Worm (Caenorhabditis elegans) whole organism, L3 larva: Measurements from ENCODE around the gene ent-3.

Experiments used
- R02D3.7 ChIP-seq: fragments of 150-350 bp; optimal IDR thresholded peaks from 2 replicates; lab custom pipeline; 2014; ENCODE audit warnings: missing biosample characterization, missing genetic modification characterization
- ama-1 ChIP-seq: fragments of 150-350 bp; optimal IDR thresholded peaks from 2 replicates; lab custom pipeline; 2018
- ceh-16 ChIP-seq: sonication (generic microtip); optimal IDR thresholded peaks from 2 replicates; lab custom pipeline; 2017; ENCODE audit warnings: missing biosample characterization, missing genetic modification characterization
- ceh-28 ChIP-seq: fragments of 150-350 bp; optimal IDR thresholded peaks from 2 replicates; lab custom pipeline; 2014; ENCODE audit warnings: missing biosample characterization, missing genetic modification reagents, missing genetic modification characterization
- ceh-82 ChIP-seq: fragments of 150-350 bp; optimal IDR thresholded peaks from 2 replicates; lab custom pipeline; 2014; ENCODE audit warnings: missing biosample characterization, missing genetic modification characterization
- ceh-9 ChIP-seq: sonication (generic microtip); optimal IDR thresholded peaks from 2 replicates; lab custom pipeline; 2018; ENCODE audit warnings: missing biosample characterization, missing genetic modification characterization
- egl-27 ChIP-seq: sonication (generic microtip); optimal IDR thresholded peaks from 4 replicates; lab custom pipeline; 2017; ENCODE audit warnings: missing biosample characterization, missing genetic modification reagents, missing genetic modification characterization
- egl-5 ChIP-seq: fragments of 150-350 bp; optimal IDR thresholded peaks from 2 replicates; lab custom pipeline; 2017; ENCODE audit warnings: missing biosample characterization, missing genetic modification reagents, missing genetic modification characterization, inconsistent platforms
- elt-2 ChIP-seq: sonication (generic microtip); optimal IDR thresholded peaks from 2 replicates; lab custom pipeline; 2016; ENCODE audit warnings: missing genetic modification reagents, mild to moderate bottlenecking, missing genetic modification characterization, missing compliant biosample characterization
- fkh-10 ChIP-seq: sonication (generic microtip); optimal IDR thresholded peaks from 2 replicates; lab custom pipeline; 2017; ENCODE audit warnings: missing biosample characterization, missing genetic modification reagents, missing genetic modification characterization
- fkh-2 ChIP-seq: fragments of 150-350 bp; optimal IDR thresholded peaks from 2 replicates; lab custom pipeline; 2014; ENCODE audit warnings: missing biosample characterization, missing genetic modification reagents, missing genetic modification characterization
- fos-1 ChIP-seq: fragments of 150-350 bp; optimal IDR thresholded peaks from 2 replicates; lab custom pipeline; 2014; ENCODE audit warnings: missing biosample characterization, missing genetic modification characterization
- hmg-11 ChIP-seq: sonication (generic microtip); optimal IDR thresholded peaks from 2 replicates; lab custom pipeline; 2016; ENCODE audit warnings: missing genetic modification characterization, missing compliant biosample characterization
- jun-1 ChIP-seq: fragments of 150-350 bp; optimal IDR thresholded peaks from 2 replicates; lab custom pipeline; 2014; ENCODE audit warnings: missing biosample characterization, missing genetic modification reagents, missing genetic modification characterization
- lin-15B ChIP-seq: fragments of 150-350 bp; optimal IDR thresholded peaks from 2 replicates; lab custom pipeline; 2014; ENCODE audit warnings: missing biosample characterization, missing genetic modification characterization
- lin-39 ChIP-seq: fragments of 150-350 bp; optimal IDR thresholded peaks from 2 replicates; lab custom pipeline; 2018; ENCODE audit warnings: missing biosample characterization, missing genetic modification reagents, missing genetic modification characterization
- lsy-12 ChIP-seq: sonication (generic microtip); optimal IDR thresholded peaks from 2 replicates; lab custom pipeline; 2016; ENCODE audit warnings: mild to moderate bottlenecking, missing genetic modification characterization, missing compliant biosample characterization
- mdl-1 ChIP-seq: fragments of 150-350 bp; optimal IDR thresholded peaks from 2 replicates; lab custom pipeline; 2014; ENCODE audit warnings: missing biosample characterization, missing genetic modification characterization
- mml-1 ChIP-seq: fragments of 150-350 bp; sonication (generic microtip); optimal IDR thresholded peaks from 3 replicates; lab custom pipeline; 2014; ENCODE audit warnings: missing biosample characterization, missing genetic modification characterization
- nhr-11 ChIP-seq: fragments of 150-350 bp; optimal IDR thresholded peaks from 2 replicates; lab custom pipeline; 2014; ENCODE audit warnings: missing biosample characterization, missing genetic modification characterization
- nhr-12 ChIP-seq: fragments of 150-350 bp; optimal IDR thresholded peaks from 2 replicates; lab custom pipeline; 2014; ENCODE audit warnings: missing biosample characterization, missing genetic modification characterization
- nhr-23 ChIP-seq: fragments of 150-350 bp; optimal IDR thresholded peaks from 2 replicates; lab custom pipeline; 2014; ENCODE audit warnings: missing biosample characterization, missing genetic modification reagents, missing genetic modification characterization
- nhr-237 ChIP-seq: fragments of 150-350 bp; optimal IDR thresholded peaks from 2 replicates; lab custom pipeline; 2014; ENCODE audit warnings: missing biosample characterization, missing genetic modification characterization
- nhr-25 ChIP-seq: sonication (generic microtip); optimal IDR thresholded peaks from 2 replicates; lab custom pipeline; 2017; ENCODE audit warnings: missing biosample characterization, missing genetic modification characterization
- nhr-67 ChIP-seq: fragments of 150-350 bp; optimal IDR thresholded peaks from 2 replicates; lab custom pipeline; 2014; ENCODE audit warnings: missing biosample characterization, missing genetic modification characterization
- nhr-76 ChIP-seq: fragments of 150-350 bp; sonication (generic microtip); optimal IDR thresholded peaks from 5 replicates; lab custom pipeline; 2014; ENCODE audit warnings: missing biosample characterization, missing genetic modification characterization
- nhr-77 ChIP-seq: fragments of 150-350 bp; optimal IDR thresholded peaks from 2 replicates; lab custom pipeline; 2014; ENCODE audit warnings: missing biosample characterization, missing genetic modification characterization
- pqm-1 ChIP-seq: fragments of 150-350 bp; optimal IDR thresholded peaks from 2 replicates; lab custom pipeline; 2017; ENCODE audit warnings: missing biosample characterization, missing genetic modification characterization, inconsistent platforms
- sea-2 ChIP-seq: fragments of 150-350 bp; sonication (generic microtip); optimal IDR thresholded peaks from 4 replicates; lab custom pipeline; 2014; ENCODE audit warnings: missing biosample characterization, missing genetic modification reagents, missing genetic modification characterization
- skn-1 ChIP-seq: fragments of 150-350 bp; optimal IDR thresholded peaks from 2 replicates; lab custom pipeline; 2014; ENCODE audit warnings: missing biosample characterization, missing genetic modification characterization
- tbx-2 ChIP-seq: sonication (generic microtip); optimal IDR thresholded peaks from 2 replicates; lab custom pipeline; 2016; ENCODE audit warnings: mild to moderate bottlenecking, missing genetic modification characterization, missing compliant biosample characterization
- unc-39 ChIP-seq: sonication (generic microtip); optimal IDR thresholded peaks from 4 replicates; lab custom pipeline; 2017; ENCODE audit warnings: missing biosample characterization, missing genetic modification characterization
- unc-62 ChIP-seq: fragments of 150-350 bp; sonication (generic microtip); optimal IDR thresholded peaks from 4 replicates; lab custom pipeline; 2014; ENCODE audit warnings: missing biosample characterization, missing genetic modification reagents, missing genetic modification characterization
- zag-1 ChIP-seq: fragments of 150-350 bp; optimal IDR thresholded peaks from 2 replicates; lab custom pipeline; 2014; ENCODE audit warnings: missing biosample characterization, missing genetic modification characterization
- ztf-11 ChIP-seq: fragments of 150-350 bp; optimal IDR thresholded peaks from 2 replicates; lab custom pipeline; 2014; ENCODE audit warnings: missing biosample characterization, missing genetic modification characterization
- ztf-4 ChIP-seq: fragments of 150-350 bp; optimal IDR thresholded peaks from 2 replicates; lab custom pipeline; 2014; ENCODE audit warnings: missing biosample characterization, missing genetic modification characterization

ent-3 gene

ce11 chrV:14235942-14236341 lies at the start of gene ent-3:
TSS of gene ent-3 (minus strand) at chrV:14236042.
- TF ChIP-seq egl-27 (tag; lab: Kevin White, UChicago) (no peak), ceh-28 (no peak), fkh-2 (tag; lab: Kevin White, UChicago) (no peak), hmg-11 (tag; lab: Kevin White, UChicago) (no peak), lin-15B (tag; lab: Kevin White, UChicago) (no peak), lsy-12 (no peak), unc-39 (no peak), nhr-67 (tag; lab: Kevin White, UChicago) (no peak), nhr-237 (tag; lab: Kevin White, UChicago) (no peak), nhr-23 (no peak), nhr-11 (tag; lab: Kevin White, UChicago) (no peak), ztf-4 (no peak), ama-1 (lab: Kevin White, UChicago) (no peak), unc-62 (GFP tag; lab: Kevin White, UChicago) (no peak), skn-1 (no peak), egl-5 (tag; lab: Kevin White, UChicago) (no peak), fkh-10 (no peak)

ce11 chrV:14283241-14283640 lies 47.4 kb upstream of the ent-3 start, which contains the start of gene F40G12.10:
TSS of gene F40G12.10 (plus strand) at chrV:14283541.
- no peak for TF ChIP-seq elt-2 (tag; lab: Kevin White, UChicago)
- no peak for TF ChIP-seq ama-1 (lab: Kevin White, UChicago)
- TF ChIP-seq nhr-77 (tag; lab: Kevin White, UChicago) = no peak
- no peak for TF ChIP-seq zag-1
- TF ChIP-seq nhr-11 (tag; lab: Kevin White, UChicago) = no peak
- TF ChIP-seq nhr-12 (tag; lab: Kevin White, UChicago) = no peak
- no peak for TF ChIP-seq nhr-67 (tag; lab: Kevin White, UChicago)
- TF ChIP-seq nhr-76 (tag; lab: Kevin White, UChicago) = no peak
- TF ChIP-seq fkh-10 = no peak
- no peak for TF ChIP-seq jun-1 (tag; lab: Kevin White, UChicago)
- TF ChIP-seq tbx-2 (tag; lab: Kevin White, UChicago) = no peak
- no peak for TF ChIP-seq fos-1 (tag; lab: Kevin White, UChicago)
- no peak for TF ChIP-seq ztf-11
- no peak for TF ChIP-seq ceh-28
- TF ChIP-seq lin-15B (tag; lab: Kevin White, UChicago) = no peak
- TF ChIP-seq unc-62 (GFP tag; lab: Kevin White, UChicago) = no peak
- TF ChIP-seq ceh-82 (tag; lab: Kevin White, UChicago) = no peak
- TF ChIP-seq egl-27 (tag; lab: Kevin White, UChicago) = no peak
- TF ChIP-seq lin-39 (tag; lab: Kevin White, UChicago) = no peak
- TF ChIP-seq, all 47 proteins: peak for 0

DNA sequence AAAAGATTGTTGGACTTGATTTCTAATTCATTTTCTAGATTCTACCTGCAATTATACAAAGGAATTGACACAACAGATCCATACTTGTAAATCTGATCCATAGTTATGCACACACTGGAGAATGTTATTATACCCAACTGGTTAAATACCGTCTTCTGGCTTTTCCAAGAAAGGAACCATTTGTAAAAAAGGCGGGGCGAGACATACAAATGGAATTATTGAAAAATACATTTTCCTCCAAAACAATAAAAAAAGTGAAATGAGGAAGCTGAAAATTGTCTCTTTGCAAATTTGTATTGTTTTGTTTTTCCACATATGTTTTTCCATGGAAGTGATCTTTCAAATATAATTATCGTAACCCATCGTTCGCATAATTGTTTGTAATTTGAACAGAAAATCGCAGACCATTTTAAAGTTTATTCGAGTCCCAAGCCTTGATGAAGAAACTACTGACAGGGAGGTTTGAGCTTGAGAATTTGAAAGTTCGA lies 46.4 kb upstream of the ent-3 start, which contains the start of the genes srt-74 and F40G12.9:
Gene srt-74 (minus strand): TSS at position 101 of the 488 bp plus-strand sequence.
Gene F40G12.9 (plus strand): TSS at position 438 of the 488 bp plus-strand sequence.
- TF ChIP-seq nhr-237 (tag; lab: Kevin White, UChicago) (no peak), lin-39 (tag; lab: Kevin White, UChicago) (no peak), sea-2 (GFP tag; lab: Kevin White, UChicago) (no peak), skn-1 (no peak), ceh-9 (tag; lab: Kevin White, UChicago) (no peak), ztf-4 (no peak), unc-62 (GFP tag; lab: Kevin White, UChicago) (no peak), ceh-28 (no peak)

DNA sequence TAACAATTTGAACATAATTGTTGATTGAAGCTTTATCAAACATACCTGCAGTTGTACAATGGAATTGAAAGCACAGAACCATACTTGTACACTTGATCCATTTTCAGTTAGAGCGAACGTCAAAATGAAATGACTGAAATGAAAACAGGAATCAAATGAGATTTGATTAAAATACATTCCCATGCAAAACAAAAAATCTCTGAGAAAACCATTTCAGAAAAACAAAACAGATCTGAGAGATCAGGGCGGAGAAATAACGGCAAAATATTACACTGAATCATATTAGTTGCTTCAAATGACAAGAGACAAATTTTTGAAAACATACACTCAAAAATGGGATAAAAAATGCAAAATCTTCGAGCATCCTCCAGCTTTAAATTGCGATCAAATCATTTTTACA lies 43.9 kb upstream of the ent-3 start, which contains the start of gene srt-33:
Gene srt-33 (minus strand): TSS at position 101 of the 400 bp plus-strand sequence.
- TF ChIP-seq lin-39 (tag; lab: Kevin White, UChicago) (no peak), ama-1 (lab: Kevin White, UChicago) (no peak), mdl-1 (no peak), ceh-16 (tag; lab: Kevin White, UChicago) (no peak), ztf-4 (no peak), nhr-25 (tag; lab: Kevin White, UChicago) (no peak), unc-39 (no peak), jun-1 (tag; lab: Kevin White, UChicago) (no peak), skn-1 (no peak), hmg-11 (tag; lab: Kevin White, UChicago) (no peak), nhr-11 (tag; lab: Kevin White, UChicago) (no peak), fkh-2 (tag; lab: Kevin White, UChicago) (no peak), R02D3.7 (tag; lab: Kevin White, UChicago) (no peak), ceh-82 (tag; lab: Kevin White, UChicago) (no peak), mml-1 (tag; lab: Kevin White, UChicago) (no peak), pqm-1 (tag; lab: Kevin White, UChicago) (no peak), zag-1 (no peak), ztf-11 (no peak), fkh-10 (no peak)
